Worm (Caenorhabditis elegans) whole organism, young adult: ENCODE data around the gene D2023.3.

ENCODE experiments used
- B0035.1 ChIP-seq: sonication (generic microtip); optimal IDR thresholded peaks from 2 replicates; lab custom pipeline; 2016; ENCODE audit warnings: missing genetic modification characterization, mild to moderate bottlenecking, missing compliant biosample characterization, missing genotype, missing genetic modification reagents
- B0261.1 ChIP-seq: sonication (generic microtip); optimal IDR thresholded peaks from 2 replicates; lab custom pipeline; 2016; ENCODE audit warnings: mild to moderate bottlenecking, missing genetic modification characterization, moderate library complexity, missing compliant biosample characterization
- C06A6.2 ChIP-seq: fragments of 200-800 bp; sonication (Bioruptor generic); conservative IDR thresholded peaks from 2 replicates; pipeline ENCODE4 v1.3.6; 2022; ENCODE audit warnings: missing genetic modification characterization, missing compliant biosample characterization
- F10E7.11 ChIP-seq: sonication (generic microtip); optimal IDR thresholded peaks from 2 replicates; lab custom pipeline; 2017; ENCODE audit warnings: mild to moderate bottlenecking, missing genetic modification characterization, moderate library complexity, missing compliant biosample characterization
- F22D6.2 ChIP-seq: sonication (generic microtip); optimal IDR thresholded peaks from 2 replicates; lab custom pipeline; 2016; ENCODE audit warnings: mild to moderate bottlenecking, missing genetic modification characterization, missing compliant biosample characterization
- F37B4.10 ChIP-seq: fragments of 200-800 bp; sonication (Bioruptor generic); IDR thresholded peaks from 2 replicates; pipeline ENCODE4 v1.3.6; 2022; ENCODE audit warnings: missing genetic modification characterization, missing compliant biosample characterization
- T07F8.4 ChIP-seq: sonication (generic microtip); optimal IDR thresholded peaks from 2 replicates; lab custom pipeline; 2016; ENCODE audit warnings: mild to moderate bottlenecking, missing genetic modification characterization, moderate library complexity, missing compliant biosample characterization
- T26A5.8 ChIP-seq: sonication (generic microtip); optimal IDR thresholded peaks from 2 replicates; lab custom pipeline; 2016; ENCODE audit warnings: missing genetic modification characterization, missing compliant biosample characterization
- Y53G8AR.9 ChIP-seq: fragments of 200-800 bp; sonication (Bioruptor generic); conservative IDR thresholded peaks from 2 replicates; pipeline ENCODE4 v1.3.6; 2022; ENCODE audit warnings: missing genetic modification reagents, missing genetic modification characterization, missing compliant biosample characterization
- Y79H2A.3 ChIP-seq: fragments of 200-800 bp; sonication (Bioruptor generic); conservative IDR thresholded peaks from 2 replicates; pipeline ENCODE4 v1.3.6; 2022; ENCODE audit warnings: missing genetic modification reagents, missing genetic modification characterization, missing compliant biosample characterization
- aptf-2 ChIP-seq: fragments of 200-800 bp; sonication (Bioruptor generic); conservative IDR thresholded peaks from 2 replicates; pipeline ENCODE4 v1.3.6; 2022; ENCODE audit warnings: missing genetic modification reagents, missing genetic modification characterization, missing compliant biosample characterization
- atf-7 ChIP-seq: sonication (generic microtip); optimal IDR thresholded peaks from 2 replicates; lab custom pipeline; 2017; ENCODE audit warnings: mild to moderate bottlenecking, missing genetic modification characterization, missing compliant biosample characterization
- attf-6 ChIP-seq: fragments of 200-800 bp; sonication (Bioruptor generic); IDR thresholded peaks from 2 replicates; pipeline ENCODE4 v1.3.6; 2022; ENCODE audit warnings: missing genetic modification reagents, missing genetic modification characterization, missing compliant biosample characterization
- ceh-79 ChIP-seq: sonication (generic microtip); optimal IDR thresholded peaks from 2 replicates; lab custom pipeline; 2017; ENCODE audit warnings: mild to moderate bottlenecking, missing genetic modification characterization, missing compliant biosample characterization
- egl-44 ChIP-seq: fragments of 200-800 bp; sonication (Bioruptor generic); IDR thresholded peaks from 2 replicates; pipeline ENCODE4 v1.3.6; 2022; ENCODE audit warnings: missing genetic modification reagents, missing genetic modification characterization, missing compliant biosample characterization
- ekl-4 ChIP-seq: fragments of 200-800 bp; sonication (Bioruptor generic); IDR thresholded peaks from 2 replicates; pipeline ENCODE4 v1.3.6; 2022; ENCODE audit warnings: missing genetic modification reagents, missing genetic modification characterization, missing compliant biosample characterization
- hlh-12 ChIP-seq: sonication (generic microtip); optimal IDR thresholded peaks from 2 replicates; lab custom pipeline; 2016; ENCODE audit warnings: missing genetic modification characterization, missing compliant biosample characterization
- hmg-1.2 ChIP-seq: fragments of 200-800 bp; sonication (Bioruptor generic); IDR thresholded peaks from 2 replicates; pipeline ENCODE4 v1.3.6; 2022; ENCODE audit warnings: missing genetic modification reagents, missing genetic modification characterization, missing compliant biosample characterization
- lin-35 ChIP-seq, 3 experiments: fragments of 150-350 bp in 2 of 3; sonication (generic microtip) in 1 of 3; optimal IDR thresholded peaks; 2 replicates each; lab custom pipeline; 2014 to 2018; ENCODE audit warnings: missing biosample characterization in 3 of 3, missing genetic modification characterization in 3 of 3, missing genetic modification reagents in 3 of 3
- lin-54 ChIP-seq: fragments of 200-800 bp; sonication (Bioruptor generic); optimal IDR thresholded peaks from 2 replicates; lab custom pipeline; 2018; ENCODE audit warnings: mild to moderate bottlenecking, missing genetic modification characterization, missing compliant biosample characterization
- madf-3 ChIP-seq: fragments of 200-800 bp; sonication (Bioruptor generic); IDR thresholded peaks from 2 replicates; pipeline ENCODE4 v1.3.6; 2022; ENCODE audit warnings: missing genetic modification reagents, missing genetic modification characterization, missing compliant biosample characterization
- mcd-1 ChIP-seq: fragments of 200-800 bp; sonication (Bioruptor generic); IDR thresholded peaks from 2 replicates; pipeline ENCODE4 v1.3.6; 2022; ENCODE audit warnings: missing genetic modification reagents, missing genetic modification characterization, missing compliant biosample characterization
- nfya-2 ChIP-seq: fragments of 200-800 bp; sonication (Bioruptor generic); IDR thresholded peaks from 2 replicates; pipeline ENCODE4 v1.3.6; 2022; ENCODE audit warnings: missing genetic modification reagents, missing genetic modification characterization, missing compliant biosample characterization
- nfyb-1 ChIP-seq: fragments of 200-800 bp; sonication (Bioruptor generic); IDR thresholded peaks from 2 replicates; pipeline ENCODE4 v1.3.6; 2022; ENCODE audit warnings: missing genetic modification reagents, missing genetic modification characterization, missing compliant biosample characterization
- nhr-120 ChIP-seq: fragments of 200-800 bp; sonication (Bioruptor generic); IDR thresholded peaks from 2 replicates; pipeline ENCODE4 v1.3.6; 2022; ENCODE audit warnings: missing genetic modification characterization, missing compliant biosample characterization
- nhr-80 ChIP-seq: sonication (generic microtip); optimal IDR thresholded peaks from 2 replicates; lab custom pipeline; 2016; ENCODE audit warnings: missing genetic modification characterization, missing compliant biosample characterization
- repo-1 ChIP-seq: sonication (generic microtip); optimal IDR thresholded peaks from 2 replicates; lab custom pipeline; 2017; ENCODE audit warnings: mild to moderate bottlenecking, missing genetic modification characterization, missing compliant biosample characterization
- sdz-38 ChIP-seq: sonication (generic microtip); optimal IDR thresholded peaks from 2 replicates; lab custom pipeline; 2016; ENCODE audit warnings: missing genotype, missing genetic modification characterization, missing compliant biosample characterization
- snpc-1.1 ChIP-seq: sonication (generic microtip); optimal IDR thresholded peaks from 2 replicates; lab custom pipeline; 2017; ENCODE audit warnings: missing genetic modification characterization, mild to moderate bottlenecking, missing compliant biosample characterization, antibody characterized with exemption, moderate library complexity, missing genotype, missing genetic modification reagents; ENCODE audit not compliant: insufficient read depth
- tbx-9 ChIP-seq: sonication (generic microtip); optimal IDR thresholded peaks from 2 replicates; lab custom pipeline; 2016; ENCODE audit warnings: borderline replicate concordance, missing genetic modification characterization, inconsistent platforms, missing compliant biosample characterization
- unc-62 ChIP-seq: fragments of 150-350 bp; optimal IDR thresholded peaks from 2 replicates; lab custom pipeline; 2014; ENCODE audit warnings: missing biosample characterization, missing genetic modification reagents, missing genetic modification characterization
- zim-3 ChIP-seq: sonication (generic microtip); optimal IDR thresholded peaks from 2 replicates; lab custom pipeline; 2017; ENCODE audit warnings: mild to moderate bottlenecking, missing genetic modification characterization, moderate library complexity, missing compliant biosample characterization
- ztf-18 ChIP-seq: sonication (generic microtip); optimal IDR thresholded peaks from 2 replicates; lab custom pipeline; 2016; ENCODE audit warnings: missing genotype, mild to moderate bottlenecking, missing genetic modification characterization, missing compliant biosample characterization
- ztf-22 ChIP-seq: fragments of 200-800 bp; sonication (Bioruptor generic); optimal IDR thresholded peaks from 2 replicates; lab custom pipeline; 2018; ENCODE audit warnings: mild to moderate bottlenecking, missing genetic modification characterization, moderate library complexity, missing compliant biosample characterization

The D2023.3 gene

DNA sequence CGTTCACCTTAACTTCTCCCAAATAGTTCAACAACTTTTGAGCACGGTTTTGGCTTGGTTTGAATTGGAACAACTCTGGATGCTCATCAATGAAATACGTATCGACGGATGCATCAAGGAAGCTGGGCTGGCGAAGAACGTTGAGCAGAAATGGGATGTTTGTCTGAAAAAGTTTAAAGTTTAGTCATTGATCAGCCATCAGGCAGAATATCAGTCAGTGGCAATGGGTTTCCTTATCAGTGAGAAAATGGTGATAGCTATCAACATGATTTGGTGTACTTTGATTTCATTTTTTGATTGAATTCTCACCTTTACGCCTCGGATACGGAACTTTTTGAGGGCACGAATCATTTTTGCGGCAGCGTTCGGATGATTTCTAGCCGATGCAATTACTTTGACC, 8.7 kb upstream of the D2023.3 start:
- TF ChIP-seq nhr-80 (peak; percentile 51), repo-1 (tag; lab: Kevin White, UChicago) (no peak), Y53G8AR.9 (0 out of 2 replicates have a peak, but pooled peaks have one; percentile 39)

DNA sequence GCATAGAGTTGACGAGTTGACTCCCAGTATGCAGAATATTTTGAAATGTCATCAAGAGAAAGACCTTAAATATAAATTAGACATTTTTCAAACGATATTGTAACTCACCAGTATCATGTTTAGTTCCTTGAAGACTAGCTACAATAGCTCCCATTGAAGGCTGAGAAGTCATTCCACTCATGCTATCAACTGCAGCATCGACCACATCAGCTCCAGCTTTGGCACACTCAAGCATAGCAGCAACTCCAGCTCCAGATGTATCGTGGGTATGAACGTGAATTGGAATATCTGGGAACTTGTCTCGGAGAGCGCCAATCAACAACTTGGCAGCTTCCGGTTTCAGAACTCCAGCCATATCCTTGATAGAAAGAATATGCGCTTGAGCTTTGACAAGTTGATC, 7.6 kb upstream of the D2023.3 start:
- no peak for TF ChIP-seq lin-54 (GFP tag; lab: Kevin White, UChicago)
- TF ChIP-seq B0035.1 (tag; lab: Kevin White, UChicago): no peak
- no peak for TF ChIP-seq unc-62 (GFP tag; lab: Kevin White, UChicago)
- no peak for TF ChIP-seq Y79H2A.3
- TF ChIP-seq madf-3 (GFP tag; lab: Robert Waterston, UW): 0 out of 2 replicates have a peak, but pooled peaks have one; percentile 54
- no peak for TF ChIP-seq ceh-79 (tag; lab: Kevin White, UChicago)
- 0 out of 2 replicates have a peak, but pooled peaks have one; percentile 12 for TF ChIP-seq nhr-120
- TF ChIP-seq tbx-9: no peak
- no peak for TF ChIP-seq snpc-1.1 (tag; lab: Kevin White, UChicago)
- TF ChIP-seq, all 124 proteins: peak for 2

DNA sequence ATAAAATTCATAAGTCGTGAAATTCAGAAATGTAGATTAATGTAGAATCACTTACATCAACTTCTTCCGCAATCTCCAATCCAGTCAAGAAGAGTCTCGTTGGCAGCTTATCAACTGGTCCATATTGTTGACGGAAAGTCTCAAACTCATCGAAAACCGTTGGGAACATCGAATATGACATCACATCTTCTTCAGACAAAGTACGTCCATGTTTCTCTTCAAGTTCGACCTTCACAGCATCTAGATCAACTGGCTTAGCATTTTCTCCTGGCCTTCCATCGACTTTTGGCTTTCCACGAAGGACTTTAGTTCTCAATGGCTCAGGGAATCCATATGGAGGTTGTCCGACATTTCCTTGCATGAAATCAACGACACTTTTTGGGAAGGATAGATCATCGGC, 7.0 kb upstream of the D2023.3 start:
- TF ChIP-seq nfyb-1 (GFP tag; lab: Robert Waterston, UW) (peak; percentile 24; the same call in 1 of the 2 replicates), ztf-22 (GFP tag; lab: Kevin White, UChicago) (no peak), lin-35 (GFP tag; optimal IDR thresholded peaks at IDR 0.05; lab: Kevin White, UChicago) (peak in 1 of 3 experiments; percentile 18), B0261.1 (tag; lab: Kevin White, UChicago) (no peak), F37B4.10 (no peak), hmg-1.2 (GFP tag; lab: Robert Waterston, UW) (peak; percentile 19; the same call in 1 of the 2 replicates)

DNA sequence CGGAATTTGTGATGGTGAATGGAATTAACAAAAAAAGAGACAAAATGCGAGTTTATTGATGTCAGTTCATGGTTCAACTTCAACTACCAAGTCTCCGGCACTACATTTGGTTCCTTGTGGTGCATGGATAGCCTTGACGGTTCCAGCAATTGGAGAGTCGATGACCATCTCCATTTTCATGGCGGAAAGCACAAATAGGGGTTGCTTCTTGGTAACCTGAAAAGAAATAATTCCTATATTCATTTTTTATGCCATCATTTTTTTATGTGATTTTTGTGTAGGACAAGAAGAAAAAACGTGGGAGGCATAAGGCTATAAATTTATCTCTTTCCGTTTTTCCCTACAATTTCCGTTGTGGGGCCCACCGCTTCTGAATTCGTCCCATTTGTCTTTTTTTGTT, 6.2 kb upstream of the D2023.3 start:
- TF ChIP-seq T07F8.4 (tag; lab: Kevin White, UChicago): no peak
- no peak for TF ChIP-seq F10E7.11 (tag; lab: Kevin White, UChicago)
- 0 out of 2 replicates have a peak, but pooled peaks have one; percentile 3 for TF ChIP-seq hmg-1.2 (GFP tag; lab: Robert Waterston, UW)
- TF ChIP-seq T26A5.8 (tag; lab: Kevin White, UChicago): no peak
- TF ChIP-seq nfyb-1 (GFP tag; lab: Robert Waterston, UW): peak; percentile 50
- no peak for TF ChIP-seq zim-3
- TF ChIP-seq nhr-120: no peak
- no peak for TF ChIP-seq mcd-1 (GFP tag; lab: Robert Waterston, UW)
- no peak for TF ChIP-seq B0035.1 (tag; lab: Kevin White, UChicago)
- no peak for TF ChIP-seq egl-44
- TF ChIP-seq hlh-12: no peak
- no peak for TF ChIP-seq atf-7 (tag; lab: Kevin White, UChicago)
- TF ChIP-seq attf-6 (GFP tag; lab: Robert Waterston, UW): no peak
- TF ChIP-seq ceh-79 (tag; lab: Kevin White, UChicago): no peak
- peak; percentile 37; the same call in 1 of the 2 replicates for TF ChIP-seq ekl-4 (GFP tag; lab: Robert Waterston, UW)
- 0 out of 2 replicates have a peak, but pooled peaks have one; percentile 40 for TF ChIP-seq Y53G8AR.9
- no peak for TF ChIP-seq aptf-2 (GFP tag; lab: Robert Waterston, UW)
- no peak for TF ChIP-seq ztf-18
- TF ChIP-seq nfya-2 (GFP tag; lab: Robert Waterston, UW): no peak
- TF ChIP-seq F22D6.2: no peak
- 0 out of 2 replicates have a peak, but pooled peaks have one; percentile 10 for TF ChIP-seq C06A6.2
- TF ChIP-seq Y79H2A.3: no peak
- no peak for TF ChIP-seq sdz-38 (tag; lab: Kevin White, UChicago)
